Worm (Caenorhabditis elegans) whole organism, L3 larva: Measurements from ENCODE around the gene D2096.6.

Source experiments
- R02D3.7 ChIP-seq: fragments of 150-350 bp; optimal IDR thresholded peaks from 2 replicates; lab custom pipeline; 2014; ENCODE audit warnings: missing biosample characterization, missing genetic modification characterization
- ZK546.5 ChIP-seq: sonication (generic microtip); optimal IDR thresholded peaks from 2 replicates; lab custom pipeline; 2017; ENCODE audit warnings: missing biosample characterization, missing genetic modification characterization
- aly-2 ChIP-seq: fragments of 150-350 bp; optimal IDR thresholded peaks from 2 replicates; lab custom pipeline; 2014; ENCODE audit warnings: missing biosample characterization, missing genetic modification characterization
- ama-1 ChIP-seq: fragments of 150-350 bp; optimal IDR thresholded peaks from 2 replicates; lab custom pipeline; 2018
- ceh-16 ChIP-seq: sonication (generic microtip); optimal IDR thresholded peaks from 2 replicates; lab custom pipeline; 2017; ENCODE audit warnings: missing biosample characterization, missing genetic modification characterization
- ceh-28 ChIP-seq: fragments of 150-350 bp; optimal IDR thresholded peaks from 2 replicates; lab custom pipeline; 2014; ENCODE audit warnings: missing biosample characterization, missing genetic modification reagents, missing genetic modification characterization
- ceh-82 ChIP-seq: fragments of 150-350 bp; optimal IDR thresholded peaks from 2 replicates; lab custom pipeline; 2014; ENCODE audit warnings: missing biosample characterization, missing genetic modification characterization
- ceh-9 ChIP-seq: sonication (generic microtip); optimal IDR thresholded peaks from 2 replicates; lab custom pipeline; 2018; ENCODE audit warnings: missing biosample characterization, missing genetic modification characterization
- daf-12 ChIP-seq: fragments of 150-350 bp; optimal IDR thresholded peaks from 2 replicates; lab custom pipeline; 2014; ENCODE audit warnings: missing biosample characterization, missing genetic modification reagents, missing genetic modification characterization
- egl-27 ChIP-seq: sonication (generic microtip); optimal IDR thresholded peaks from 4 replicates; lab custom pipeline; 2017; ENCODE audit warnings: missing biosample characterization, missing genetic modification reagents, missing genetic modification characterization
- egl-5 ChIP-seq: fragments of 150-350 bp; optimal IDR thresholded peaks from 2 replicates; lab custom pipeline; 2017; ENCODE audit warnings: missing biosample characterization, missing genetic modification reagents, missing genetic modification characterization, inconsistent platforms
- elt-1 ChIP-seq: fragments of 150-350 bp; optimal IDR thresholded peaks from 2 replicates; lab custom pipeline; 2014; ENCODE audit warnings: missing biosample characterization, missing genetic modification characterization
- elt-2 ChIP-seq: sonication (generic microtip); optimal IDR thresholded peaks from 2 replicates; lab custom pipeline; 2016; ENCODE audit warnings: missing genetic modification reagents, mild to moderate bottlenecking, missing genetic modification characterization, missing compliant biosample characterization
- elt-3 ChIP-seq, 3 experiments: fragments of 150-350 bp in 1 of 3; sonication (generic microtip) in 2 of 3; optimal IDR thresholded peaks; 2 replicates in 2 of 3; 4 replicates in 1 of 3; lab custom pipeline; 2014 to 2017; ENCODE audit warnings: missing biosample characterization in 3 of 3, missing genetic modification characterization in 3 of 3
- eor-1 ChIP-seq, 2 experiments: fragments of 150-350 bp; optimal IDR thresholded peaks; 2 replicates each; lab custom pipeline; 2014 to 2018; ENCODE audit warnings: missing biosample characterization in 2 of 2, missing genetic modification characterization in 2 of 2
- fkh-10 ChIP-seq: sonication (generic microtip); optimal IDR thresholded peaks from 2 replicates; lab custom pipeline; 2017; ENCODE audit warnings: missing biosample characterization, missing genetic modification reagents, missing genetic modification characterization
- fkh-2 ChIP-seq: fragments of 150-350 bp; optimal IDR thresholded peaks from 2 replicates; lab custom pipeline; 2014; ENCODE audit warnings: missing biosample characterization, missing genetic modification reagents, missing genetic modification characterization
- fos-1 ChIP-seq: fragments of 150-350 bp; optimal IDR thresholded peaks from 2 replicates; lab custom pipeline; 2014; ENCODE audit warnings: missing biosample characterization, missing genetic modification characterization
- hmg-11 ChIP-seq: sonication (generic microtip); optimal IDR thresholded peaks from 2 replicates; lab custom pipeline; 2016; ENCODE audit warnings: missing genetic modification characterization, missing compliant biosample characterization
- jun-1 ChIP-seq: fragments of 150-350 bp; optimal IDR thresholded peaks from 2 replicates; lab custom pipeline; 2014; ENCODE audit warnings: missing biosample characterization, missing genetic modification reagents, missing genetic modification characterization
- lin-15B ChIP-seq: fragments of 150-350 bp; optimal IDR thresholded peaks from 2 replicates; lab custom pipeline; 2014; ENCODE audit warnings: missing biosample characterization, missing genetic modification characterization
- lin-39 ChIP-seq: fragments of 150-350 bp; optimal IDR thresholded peaks from 2 replicates; lab custom pipeline; 2018; ENCODE audit warnings: missing biosample characterization, missing genetic modification reagents, missing genetic modification characterization
- lsy-12 ChIP-seq: sonication (generic microtip); optimal IDR thresholded peaks from 2 replicates; lab custom pipeline; 2016; ENCODE audit warnings: mild to moderate bottlenecking, missing genetic modification characterization, missing compliant biosample characterization
- mdl-1 ChIP-seq: fragments of 150-350 bp; optimal IDR thresholded peaks from 2 replicates; lab custom pipeline; 2014; ENCODE audit warnings: missing biosample characterization, missing genetic modification characterization
- mml-1 ChIP-seq: fragments of 150-350 bp; sonication (generic microtip); optimal IDR thresholded peaks from 3 replicates; lab custom pipeline; 2014; ENCODE audit warnings: missing biosample characterization, missing genetic modification characterization
- nfya-1 ChIP-seq: sonication (generic microtip); optimal IDR thresholded peaks from 2 replicates; lab custom pipeline; 2017; ENCODE audit warnings: missing genetic modification characterization, mild to moderate bottlenecking, missing compliant biosample characterization, antibody characterized with exemption, moderate library complexity; ENCODE audit not compliant: insufficient read depth
- nhr-11 ChIP-seq: fragments of 150-350 bp; optimal IDR thresholded peaks from 2 replicates; lab custom pipeline; 2014; ENCODE audit warnings: missing biosample characterization, missing genetic modification characterization
- nhr-12 ChIP-seq: fragments of 150-350 bp; optimal IDR thresholded peaks from 2 replicates; lab custom pipeline; 2014; ENCODE audit warnings: missing biosample characterization, missing genetic modification characterization
- nhr-23 ChIP-seq: fragments of 150-350 bp; optimal IDR thresholded peaks from 2 replicates; lab custom pipeline; 2014; ENCODE audit warnings: missing biosample characterization, missing genetic modification reagents, missing genetic modification characterization
- nhr-237 ChIP-seq: fragments of 150-350 bp; optimal IDR thresholded peaks from 2 replicates; lab custom pipeline; 2014; ENCODE audit warnings: missing biosample characterization, missing genetic modification characterization
- nhr-25 ChIP-seq: sonication (generic microtip); optimal IDR thresholded peaks from 2 replicates; lab custom pipeline; 2017; ENCODE audit warnings: missing biosample characterization, missing genetic modification characterization
- nhr-28 ChIP-seq: fragments of 150-350 bp; optimal IDR thresholded peaks from 2 replicates; lab custom pipeline; 2014; ENCODE audit warnings: missing biosample characterization, missing genetic modification characterization
- nhr-43 ChIP-seq: sonication (generic microtip); optimal IDR thresholded peaks from 2 replicates; lab custom pipeline; 2016; ENCODE audit warnings: mild to moderate bottlenecking, missing genetic modification characterization, missing compliant biosample characterization; ENCODE audit not compliant: poor library complexity, severe bottlenecking
- nhr-67 ChIP-seq: fragments of 150-350 bp; optimal IDR thresholded peaks from 2 replicates; lab custom pipeline; 2014; ENCODE audit warnings: missing biosample characterization, missing genetic modification characterization
- nhr-76 ChIP-seq: fragments of 150-350 bp; sonication (generic microtip); optimal IDR thresholded peaks from 5 replicates; lab custom pipeline; 2014; ENCODE audit warnings: missing biosample characterization, missing genetic modification characterization
- nhr-77 ChIP-seq: fragments of 150-350 bp; optimal IDR thresholded peaks from 2 replicates; lab custom pipeline; 2014; ENCODE audit warnings: missing biosample characterization, missing genetic modification characterization
- pha-4 ChIP-seq: fragments of 150-350 bp; optimal IDR thresholded peaks from 2 replicates; lab custom pipeline; 2014; ENCODE audit warnings: missing biosample characterization, missing genetic modification reagents, missing genetic modification characterization
- pqm-1 ChIP-seq: fragments of 150-350 bp; optimal IDR thresholded peaks from 2 replicates; lab custom pipeline; 2017; ENCODE audit warnings: missing biosample characterization, missing genetic modification characterization, inconsistent platforms
- sea-2 ChIP-seq: fragments of 150-350 bp; sonication (generic microtip); optimal IDR thresholded peaks from 4 replicates; lab custom pipeline; 2014; ENCODE audit warnings: missing biosample characterization, missing genetic modification reagents, missing genetic modification characterization
- skn-1 ChIP-seq: fragments of 150-350 bp; optimal IDR thresholded peaks from 2 replicates; lab custom pipeline; 2014; ENCODE audit warnings: missing biosample characterization, missing genetic modification characterization
- snpc-4 ChIP-seq: fragments of 150-350 bp; optimal IDR thresholded peaks from 2 replicates; lab custom pipeline; 2014; ENCODE audit warnings: missing biosample characterization, missing genetic modification characterization
- tbx-2 ChIP-seq: sonication (generic microtip); optimal IDR thresholded peaks from 2 replicates; lab custom pipeline; 2016; ENCODE audit warnings: mild to moderate bottlenecking, missing genetic modification characterization, missing compliant biosample characterization
- unc-39 ChIP-seq: sonication (generic microtip); optimal IDR thresholded peaks from 4 replicates; lab custom pipeline; 2017; ENCODE audit warnings: missing biosample characterization, missing genetic modification characterization
- unc-62 ChIP-seq: fragments of 150-350 bp; sonication (generic microtip); optimal IDR thresholded peaks from 4 replicates; lab custom pipeline; 2014; ENCODE audit warnings: missing biosample characterization, missing genetic modification reagents, missing genetic modification characterization
- zag-1 ChIP-seq: fragments of 150-350 bp; optimal IDR thresholded peaks from 2 replicates; lab custom pipeline; 2014; ENCODE audit warnings: missing biosample characterization, missing genetic modification characterization
- ztf-11 ChIP-seq: fragments of 150-350 bp; optimal IDR thresholded peaks from 2 replicates; lab custom pipeline; 2014; ENCODE audit warnings: missing biosample characterization, missing genetic modification characterization
- ztf-4 ChIP-seq: fragments of 150-350 bp; optimal IDR thresholded peaks from 2 replicates; lab custom pipeline; 2014; ENCODE audit warnings: missing biosample characterization, missing genetic modification characterization

Gene D2096.6

ce11 chrIV:8379278-8379677 is 10.2 kb upstream of the D2096.6 start, which contains the start of gene nap-1:
TSS of gene nap-1 (minus strand) at chrIV:8379319.
- no peak for TF ChIP-seq nhr-76 (tag; lab: Kevin White, UChicago)
- TF ChIP-seq fkh-10 (GFP tag; lab: Kevin White, UChicago) = peak; percentile 24
- no peak for TF ChIP-seq nhr-77 (tag; lab: Kevin White, UChicago)
- TF ChIP-seq egl-27 (tag; lab: Kevin White, UChicago) = no peak
- TF ChIP-seq nhr-25 (tag; lab: Kevin White, UChicago) = peak; percentile 47
- TF ChIP-seq eor-1 (tag; optimal IDR thresholded peaks at IDR 0.05; lab: Kevin White, UChicago) = no peak
- TF ChIP-seq aly-2 (tag; lab: Kevin White, UChicago) = no peak
- peak; percentile 58 for TF ChIP-seq elt-2 (tag; lab: Kevin White, UChicago)
- no peak for TF ChIP-seq jun-1
- TF ChIP-seq R02D3.7 = peak; percentile 97
- peak; percentile 87 for TF ChIP-seq nfya-1 (tag; lab: Kevin White, UChicago)
- TF ChIP-seq nhr-12 (tag; lab: Kevin White, UChicago) = no peak
- TF ChIP-seq nhr-43 (tag; lab: Kevin White, UChicago) = no peak
- peak; percentile 39 for TF ChIP-seq ceh-28 (tag; lab: Kevin White, UChicago)
- no peak for TF ChIP-seq mdl-1
- TF ChIP-seq ama-1 (lab: Kevin White, UChicago) = peak; percentile 14
- TF ChIP-seq nhr-28 (tag; lab: Kevin White, UChicago) = no peak
- TF ChIP-seq fkh-2 (tag; lab: Kevin White, UChicago) = no peak
- no peak for TF ChIP-seq ceh-82 (tag; lab: Kevin White, UChicago)
- no peak for TF ChIP-seq sea-2 (GFP tag; lab: Kevin White, UChicago)
- TF ChIP-seq ceh-16 (tag; lab: Kevin White, UChicago) = no peak
- TF ChIP-seq tbx-2 = no peak
- TF ChIP-seq ceh-9 (tag; lab: Kevin White, UChicago) = no peak
- TF ChIP-seq elt-3 (tag; optimal IDR thresholded peaks at IDR 0.05; lab: Kevin White, UChicago) = no peak
- TF ChIP-seq pqm-1 (tag; lab: Kevin White, UChicago) = peak; percentile 43
- peak; percentile 83 for TF ChIP-seq snpc-4 (tag; lab: Kevin White, UChicago)
- TF ChIP-seq pha-4 (tag; lab: Kevin White, UChicago) = peak; percentile 95
- TF ChIP-seq zag-1 (tag; lab: Kevin White, UChicago) = no peak
- peak; percentile 75 for TF ChIP-seq nhr-23 (tag; lab: Kevin White, UChicago)
- TF ChIP-seq hmg-11 (tag; lab: Kevin White, UChicago) = peak; percentile 68
- TF ChIP-seq elt-1 (tag; lab: Kevin White, UChicago) = no peak
- peak; percentile 85 for TF ChIP-seq egl-5
- no peak for TF ChIP-seq fos-1
- TF ChIP-seq nhr-67 (tag; lab: Kevin White, UChicago) = no peak
- TF ChIP-seq ztf-11 = no peak
- no peak for TF ChIP-seq ZK546.5 (tag; lab: Kevin White, UChicago)
- TF ChIP-seq unc-39 = no peak
- TF ChIP-seq nhr-237 (tag; lab: Kevin White, UChicago) = no peak
- peak; percentile 84 for TF ChIP-seq lin-39 (tag; lab: Kevin White, UChicago)
- no peak for TF ChIP-seq nhr-11 (tag; lab: Kevin White, UChicago)
- no peak for TF ChIP-seq lsy-12 (tag; lab: Kevin White, UChicago)
- TF ChIP-seq lin-15B (tag; lab: Kevin White, UChicago) = peak; percentile 82
- no peak for TF ChIP-seq daf-12 (tag; lab: Kevin White, UChicago)
- TF ChIP-seq mml-1 (tag; lab: Kevin White, UChicago) = no peak
- TF ChIP-seq unc-62 = peak; percentile 26
- TF ChIP-seq ztf-4 (tag; lab: Kevin White, UChicago) = peak; percentile 62
- TF ChIP-seq skn-1 = peak; percentile 33
